Worm (Caenorhabditis elegans): ENCODE results near the gene hil-4.

Gene hil-4

DNA sequence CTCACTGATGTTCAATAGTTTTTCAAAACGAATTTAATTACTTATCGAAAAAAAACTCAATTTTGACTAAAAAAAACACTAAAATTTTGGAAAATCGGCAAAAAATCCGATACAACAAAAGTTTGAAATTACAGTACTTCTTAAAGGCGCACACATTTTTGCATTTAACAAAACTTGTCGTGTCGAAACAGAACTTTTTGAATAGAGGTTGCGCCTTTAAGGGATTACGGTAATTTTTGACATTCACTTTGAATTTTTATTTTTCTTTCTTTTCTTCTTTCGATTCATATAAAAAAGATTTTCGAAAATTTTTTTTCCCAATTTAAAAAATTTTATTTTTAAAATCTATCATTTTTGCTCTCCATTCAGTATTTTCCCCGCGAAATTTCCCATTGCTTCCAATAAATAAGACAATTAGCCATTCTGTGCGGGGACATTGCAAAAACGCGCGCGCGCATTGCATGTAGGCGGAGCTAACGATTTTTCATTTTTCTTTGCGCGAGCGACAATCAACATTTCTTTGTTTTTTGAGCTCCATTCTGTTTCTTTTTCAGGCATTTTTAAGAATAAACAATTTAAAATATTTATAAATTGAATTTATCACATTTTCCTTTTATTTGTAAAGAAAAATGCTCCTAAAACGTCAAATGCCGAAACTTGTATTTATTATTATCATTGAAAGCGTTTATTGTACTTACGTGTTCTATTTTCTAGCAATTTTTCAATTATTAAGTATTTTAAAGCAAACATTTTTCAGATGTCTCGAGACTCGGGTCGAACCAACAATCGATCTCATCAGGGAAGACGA, 22.8 kb upstream of the hil-4 start, which contains the start of gene F39G3.3:
Gene F39G3.3 (plus strand): TSS at position 758 of the 808 bp plus-strand sequence.
- TF ChIP-seq sea-1 (GFP tag; conservative IDR thresholded peaks at IDR 0.05) (peak; percentile 74; the same call in 1 of the 2 replicates), B0310.2 (tag; optimal IDR thresholded peaks at IDR 0.05) (peak; percentile 65), ets-7 (tag; optimal IDR thresholded peaks at IDR 0.05) (peak; percentile 61), hmbx-1 (tag; optimal IDR thresholded peaks at IDR 0.05) (peak; percentile 63), tbx-11 (GFP tag; IDR thresholded peaks at IDR 0.05) (peak; percentile 87), ama-1 (optimal IDR thresholded peaks at IDR 0.05) (no peak), tra-4 (tag; optimal IDR thresholded peaks at IDR 0.05) (peak; percentile 15), ceh-13 (GFP tag; optimal IDR thresholded peaks at IDR 0.05) (peak; percentile 83), hnd-1 (tag; optimal IDR thresholded peaks at IDR 0.05) (peak; percentile 75), aly-1 (tag; optimal IDR thresholded peaks at IDR 0.05) (peak; percentile 65), flt-1 (GFP tag; IDR thresholded peaks at IDR 0.05) (peak; percentile 74), scrt-1 (GFP tag; IDR thresholded peaks at IDR 0.05) (peak; percentile 85), F13C5.2 (tag; optimal IDR thresholded peaks at IDR 0.05) (peak; percentile 94), pes-1 (GFP tag; IDR thresholded peaks at IDR 0.05) (peak; percentile 90), tbx-37 (GFP tag; conservative IDR thresholded peaks at IDR 0.05) (peak; percentile 82), ceh-36 (tag; optimal IDR thresholded peaks at IDR 0.05) (peak; percentile 81), hmg-4 (GFP tag; optimal IDR thresholded peaks at IDR 0.05) (peak; percentile 85)

DNA sequence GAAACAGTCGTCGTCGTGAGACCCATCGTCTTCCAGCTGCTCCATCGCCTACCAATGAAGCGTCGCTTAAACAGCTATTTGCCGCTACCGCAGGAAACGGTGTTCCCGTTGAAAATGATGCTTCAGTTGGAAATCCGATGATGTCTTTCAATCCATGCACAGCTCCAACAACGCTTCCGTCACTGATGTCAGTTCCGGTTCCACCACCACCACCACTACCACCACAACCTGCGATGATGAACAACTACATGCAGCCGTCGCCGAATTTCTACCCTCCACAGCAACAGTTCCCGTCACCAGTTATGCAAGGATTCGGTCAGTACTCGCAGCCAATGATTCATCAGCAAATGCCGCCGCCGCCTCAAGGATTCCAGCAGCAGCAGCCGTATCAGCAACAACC, 20.2 kb upstream of the hil-4 start:
- TF ChIP-seq tra-4 (tag; optimal IDR thresholded peaks at IDR 0.05) (no peak), ets-7 (tag; optimal IDR thresholded peaks at IDR 0.05) (no peak), aly-1 (tag; optimal IDR thresholded peaks at IDR 0.05) (no peak), sea-1 (GFP tag; conservative IDR thresholded peaks at IDR 0.05) (no peak), hnd-1 (tag; optimal IDR thresholded peaks at IDR 0.05) (no peak), tbx-11 (GFP tag; IDR thresholded peaks at IDR 0.05) (no peak), ama-1 (optimal IDR thresholded peaks at IDR 0.05) (no peak), flt-1 (GFP tag; IDR thresholded peaks at IDR 0.05) (no peak), tbx-37 (GFP tag; conservative IDR thresholded peaks at IDR 0.05) (no peak), hmbx-1 (tag; optimal IDR thresholded peaks at IDR 0.05) (no peak), F13C5.2 (tag; optimal IDR thresholded peaks at IDR 0.05) (no peak), ceh-36 (tag; optimal IDR thresholded peaks at IDR 0.05) (no peak), B0310.2 (tag; optimal IDR thresholded peaks at IDR 0.05) (no peak), pes-1 (GFP tag; IDR thresholded peaks at IDR 0.05) (no peak), ceh-13 (GFP tag; optimal IDR thresholded peaks at IDR 0.05) (no peak)

DNA sequence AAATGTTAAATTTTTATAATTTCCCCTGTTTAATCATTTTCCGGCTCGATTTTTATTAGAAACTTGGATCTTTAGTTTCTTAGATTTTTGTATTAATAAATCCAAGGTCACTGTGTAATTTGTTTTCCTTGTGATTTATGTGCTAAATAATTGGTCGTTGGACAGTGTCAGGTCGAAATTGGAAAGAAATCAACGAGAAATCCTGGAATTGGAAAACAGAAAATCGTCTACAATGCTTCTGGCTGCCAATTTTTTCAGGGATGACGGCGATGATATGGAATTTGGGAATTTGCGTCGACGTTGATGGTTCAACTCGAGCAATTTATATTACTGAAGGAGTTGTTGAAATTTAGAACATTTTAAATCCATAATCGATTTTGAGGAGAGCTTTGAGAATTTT, 19.5 kb upstream of the hil-4 start:
- TF ChIP-seq ceh-36 (tag; optimal IDR thresholded peaks at IDR 0.05) (no peak), sea-1 (GFP tag; conservative IDR thresholded peaks at IDR 0.05) (no peak), ceh-13 (GFP tag; optimal IDR thresholded peaks at IDR 0.05) (no peak), flt-1 (GFP tag; IDR thresholded peaks at IDR 0.05) (no peak), F13C5.2 (tag; optimal IDR thresholded peaks at IDR 0.05) (no peak), tbx-11 (GFP tag; IDR thresholded peaks at IDR 0.05) (no peak)

DNA sequence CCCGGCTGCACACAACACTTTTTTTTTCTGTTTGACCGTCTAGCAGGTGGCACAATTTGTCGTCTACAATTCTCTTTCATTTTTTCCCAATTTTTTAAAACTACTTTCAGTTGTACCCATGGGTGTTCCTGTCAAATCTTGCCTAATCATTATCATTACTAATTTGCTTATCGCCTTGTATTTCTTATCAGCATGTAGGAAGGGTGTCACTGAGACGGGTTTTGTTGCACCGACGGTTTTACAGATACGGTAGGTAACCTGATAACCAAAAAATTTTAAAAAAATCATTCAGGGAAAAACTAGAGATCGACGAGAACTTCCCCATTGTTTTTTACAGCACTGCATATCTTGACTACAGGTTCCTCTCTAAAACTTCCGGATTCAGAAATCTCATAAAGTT, 16.4 kb upstream of the hil-4 start, which contains the start of gene F39G3.2:
Gene F39G3.2 (plus strand): TSS at position 105 of the 400 bp plus-strand sequence.
- no peak for TF ChIP-seq flt-1 (GFP tag; IDR thresholded peaks at IDR 0.05)
- no peak for TF ChIP-seq ama-1 (optimal IDR thresholded peaks at IDR 0.05)
- TF ChIP-seq sea-1 (GFP tag; conservative IDR thresholded peaks at IDR 0.05), result no peak
- TF ChIP-seq ceh-13 (GFP tag; optimal IDR thresholded peaks at IDR 0.05), result no peak
- no peak for TF ChIP-seq ceh-36 (tag; optimal IDR thresholded peaks at IDR 0.05)
- TF ChIP-seq F13C5.2 (tag; optimal IDR thresholded peaks at IDR 0.05), result no peak
- TF ChIP-seq pes-1 (GFP tag; IDR thresholded peaks at IDR 0.05), result no peak
- TF ChIP-seq tbx-11 (GFP tag; IDR thresholded peaks at IDR 0.05), result no peak
- TF ChIP-seq hnd-1 (tag; optimal IDR thresholded peaks at IDR 0.05), result no peak
- TF ChIP-seq aly-1 (tag; optimal IDR thresholded peaks at IDR 0.05), result no peak
- TF ChIP-seq scrt-1 (GFP tag; IDR thresholded peaks at IDR 0.05), result no peak
- no peak for TF ChIP-seq hmbx-1 (tag; optimal IDR thresholded peaks at IDR 0.05)
- TF ChIP-seq tbx-37 (GFP tag; conservative IDR thresholded peaks at IDR 0.05), result no peak
- no peak for TF ChIP-seq ets-7 (tag; optimal IDR thresholded peaks at IDR 0.05)
- TF ChIP-seq hmg-4 (GFP tag; optimal IDR thresholded peaks at IDR 0.05), result no peak
- no peak for TF ChIP-seq B0310.2 (tag; optimal IDR thresholded peaks at IDR 0.05)
- TF ChIP-seq tra-4 (tag; optimal IDR thresholded peaks at IDR 0.05), result no peak

DNA sequence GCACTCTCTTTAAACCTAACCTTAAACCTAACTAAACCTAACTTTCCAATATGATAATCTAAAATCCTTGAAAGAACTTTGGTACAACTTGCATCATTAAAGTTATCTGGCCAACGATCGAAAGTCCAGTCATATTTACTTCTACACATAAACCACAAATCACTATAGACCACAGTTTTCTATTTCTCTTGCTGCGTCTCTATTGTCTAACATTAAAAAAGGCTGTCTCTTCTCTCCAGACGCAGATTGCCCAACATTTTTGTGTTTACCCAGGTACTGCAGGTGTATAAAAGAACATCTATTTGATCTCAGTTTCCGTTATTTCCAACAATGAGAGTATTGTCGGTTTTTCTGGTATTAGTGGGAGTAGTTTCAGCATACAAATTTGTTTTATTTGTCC, 11.9 kb upstream of the hil-4 start, which contains the start of gene ugt-61:
Gene ugt-61 (plus strand): TSS at position 233 of the 400 bp plus-strand sequence.
- TF ChIP-seq tra-4 (tag; optimal IDR thresholded peaks at IDR 0.05), result no peak
- no peak for TF ChIP-seq hmbx-1 (tag; optimal IDR thresholded peaks at IDR 0.05)
- no peak for TF ChIP-seq aly-1 (tag; optimal IDR thresholded peaks at IDR 0.05)
- TF ChIP-seq sea-1 (GFP tag; conservative IDR thresholded peaks at IDR 0.05), result no peak
- no peak for TF ChIP-seq hmg-4 (GFP tag; optimal IDR thresholded peaks at IDR 0.05)
- no peak for TF ChIP-seq scrt-1 (GFP tag; IDR thresholded peaks at IDR 0.05)
- no peak for TF ChIP-seq B0310.2 (tag; optimal IDR thresholded peaks at IDR 0.05)
- TF ChIP-seq ceh-13 (GFP tag; optimal IDR thresholded peaks at IDR 0.05), result no peak
- TF ChIP-seq flt-1 (GFP tag; IDR thresholded peaks at IDR 0.05), result no peak
- TF ChIP-seq hnd-1 (tag; optimal IDR thresholded peaks at IDR 0.05), result no peak
- no peak for TF ChIP-seq ceh-36 (tag; optimal IDR thresholded peaks at IDR 0.05)

DNA sequence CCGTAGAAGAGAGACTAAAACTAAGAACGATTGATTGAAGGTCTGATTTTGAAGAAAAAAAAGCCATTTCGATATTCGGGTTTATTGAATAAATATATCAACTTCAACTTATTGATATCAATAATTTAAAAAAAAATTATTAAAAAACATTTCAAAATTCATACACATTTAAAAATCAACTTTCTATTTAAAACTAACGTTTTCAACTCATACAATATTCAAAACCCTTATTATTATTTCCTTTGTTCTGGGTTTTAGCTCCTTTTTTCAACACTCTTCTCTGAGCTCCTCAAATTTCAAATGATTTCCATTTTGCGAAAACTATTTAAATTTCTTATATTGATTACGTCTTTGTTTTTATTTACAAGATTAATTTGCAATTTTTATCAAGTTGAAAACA, 8.8 kb upstream of the hil-4 start, which contains the start of gene C18G1.7:
Gene C18G1.7 (plus strand): TSS at position 301 of the 400 bp plus-strand sequence.
- TF ChIP-seq hmg-4 (GFP tag; optimal IDR thresholded peaks at IDR 0.05) (no peak), sea-1 (GFP tag; conservative IDR thresholded peaks at IDR 0.05) (no peak), F13C5.2 (tag; optimal IDR thresholded peaks at IDR 0.05) (no peak), B0310.2 (tag; optimal IDR thresholded peaks at IDR 0.05) (no peak), ama-1 (optimal IDR thresholded peaks at IDR 0.05) (no peak), hnd-1 (tag; optimal IDR thresholded peaks at IDR 0.05) (no peak), ets-7 (tag; optimal IDR thresholded peaks at IDR 0.05) (no peak), aly-1 (tag; optimal IDR thresholded peaks at IDR 0.05) (no peak), tbx-37 (GFP tag; conservative IDR thresholded peaks at IDR 0.05) (no peak)

DNA sequence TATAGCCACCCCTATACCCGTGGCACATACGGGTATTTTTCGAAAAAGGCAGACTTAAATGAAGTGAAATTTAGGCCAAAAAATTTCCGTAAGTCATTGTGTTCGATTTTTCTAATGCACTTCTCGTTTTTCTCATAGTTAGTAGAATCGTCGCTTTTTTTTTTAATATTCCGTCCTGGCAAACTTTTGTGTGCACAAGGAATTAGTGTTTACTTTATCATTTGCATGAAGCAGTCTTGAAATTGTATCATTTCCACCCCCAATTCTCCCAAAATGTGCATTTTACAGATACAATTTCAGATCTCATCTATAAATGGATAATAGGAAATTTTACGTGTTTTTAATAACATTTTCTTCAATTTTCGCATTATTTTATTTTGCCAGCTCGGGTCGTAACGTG, 3.8 kb upstream of the hil-4 start, which contains the start of gene C18G1.6:
Gene C18G1.6 (plus strand): TSS at position 301 of the 400 bp plus-strand sequence.
- TF ChIP-seq ceh-13 (GFP tag; optimal IDR thresholded peaks at IDR 0.05), result no peak
- no peak for TF ChIP-seq tbx-37 (GFP tag; conservative IDR thresholded peaks at IDR 0.05)
- no peak for TF ChIP-seq flt-1 (GFP tag; IDR thresholded peaks at IDR 0.05)
- TF ChIP-seq ceh-36 (tag; optimal IDR thresholded peaks at IDR 0.05), result no peak
